Worm (Caenorhabditis elegans) whole organism, L2 larva: ENCODE data around the gene T26H5.9.

ENCODE experiments used
- C34F6.9 ChIP-seq: fragments of 150-350 bp; optimal IDR thresholded peaks from 2 replicates; lab custom pipeline; 2014; ENCODE audit warnings: missing biosample characterization, missing genetic modification characterization
- F13H6.1 ChIP-seq: sonication (generic microtip); optimal IDR thresholded peaks from 2 replicates; lab custom pipeline; 2016; ENCODE audit warnings: missing genetic modification characterization, missing compliant biosample characterization
- R02D3.7 ChIP-seq: fragments of 150-350 bp; optimal IDR thresholded peaks from 2 replicates; lab custom pipeline; 2014; ENCODE audit warnings: missing biosample characterization, missing genetic modification characterization
- ZK546.5 ChIP-seq: sonication (generic microtip); optimal IDR thresholded peaks from 2 replicates; lab custom pipeline; 2017; ENCODE audit warnings: missing biosample characterization, missing genetic modification characterization
- blmp-1 ChIP-seq: sonication (generic microtip); optimal IDR thresholded peaks from 2 replicates; lab custom pipeline; 2017; ENCODE audit warnings: missing genetic modification characterization, mild to moderate bottlenecking, missing compliant biosample characterization, antibody characterized with exemption, moderate library complexity; ENCODE audit not compliant: insufficient read depth
- dmd-4 ChIP-seq: sonication (generic microtip); optimal IDR thresholded peaks from 2 replicates; lab custom pipeline; 2017; ENCODE audit warnings: missing biosample characterization, missing genetic modification characterization
- egl-27 ChIP-seq: sonication (generic microtip); optimal IDR thresholded peaks from 3 replicates; lab custom pipeline; 2017; ENCODE audit warnings: missing biosample characterization, missing genetic modification reagents, missing genetic modification characterization
- fos-1 ChIP-seq: fragments of 150-350 bp; optimal IDR thresholded peaks from 2 replicates; lab custom pipeline; 2014; ENCODE audit warnings: missing biosample characterization, missing genetic modification characterization
- gmeb-1 ChIP-seq: fragments of 150-350 bp; optimal IDR thresholded peaks from 2 replicates; lab custom pipeline; 2014; ENCODE audit warnings: missing biosample characterization, missing genetic modification characterization
- lin-11 ChIP-seq: fragments of 150-350 bp; sonication (generic microtip); optimal IDR thresholded peaks from 2 replicates; lab custom pipeline; 2014; ENCODE audit warnings: missing biosample characterization, missing genetic modification characterization, inconsistent platforms, mixed read lengths
- lin-13 ChIP-seq: fragments of 150-350 bp; optimal IDR thresholded peaks from 2 replicates; lab custom pipeline; 2014; ENCODE audit warnings: missing biosample characterization, missing genetic modification reagents, missing genetic modification characterization
- lsy-2 ChIP-seq, 2 experiments: fragments of 150-350 bp in 1 of 2; sonication (generic microtip) in 1 of 2; optimal IDR thresholded peaks; 2 replicates each; lab custom pipeline; 2014 to 2017; ENCODE audit warnings: missing biosample characterization in 2 of 2, missing genetic modification characterization in 2 of 2
- mbf-1 ChIP-seq: sonication (generic microtip); optimal IDR thresholded peaks from 2 replicates; lab custom pipeline; 2017; ENCODE audit warnings: missing biosample characterization, missing genetic modification characterization
- mdl-1 ChIP-seq, 2 experiments: fragments of 150-350 bp in 1 of 2; sonication (generic microtip) in 1 of 2; optimal IDR thresholded peaks; 2 replicates each; lab custom pipeline; 2017; ENCODE audit warnings: missing biosample characterization in 2 of 2, missing genetic modification characterization in 2 of 2
- nhr-11 ChIP-seq: fragments of 150-350 bp; optimal IDR thresholded peaks from 2 replicates; lab custom pipeline; 2014; ENCODE audit warnings: missing biosample characterization, missing genetic modification characterization
- nhr-129 ChIP-seq: fragments of 150-350 bp; optimal IDR thresholded peaks from 2 replicates; lab custom pipeline; 2014; ENCODE audit warnings: missing biosample characterization, missing genetic modification characterization
- nhr-21 ChIP-seq: fragments of 150-350 bp; optimal IDR thresholded peaks from 2 replicates; lab custom pipeline; 2014; ENCODE audit warnings: missing biosample characterization, missing genetic modification characterization
- nhr-23 ChIP-seq: fragments of 150-350 bp; optimal IDR thresholded peaks from 2 replicates; lab custom pipeline; 2014; ENCODE audit warnings: missing biosample characterization, missing genetic modification reagents, missing genetic modification characterization
- nhr-77 ChIP-seq: fragments of 150-350 bp; optimal IDR thresholded peaks from 2 replicates; lab custom pipeline; 2014; ENCODE audit warnings: missing biosample characterization, missing genetic modification characterization
- peb-1 ChIP-seq: fragments of 150-350 bp; optimal IDR thresholded peaks from 2 replicates; lab custom pipeline; 2014; ENCODE audit warnings: missing biosample characterization, missing genetic modification characterization
- skn-1 ChIP-seq: sonication (generic microtip); optimal IDR thresholded peaks from 2 replicates; lab custom pipeline; 2017; ENCODE audit warnings: missing biosample characterization, missing genetic modification characterization
- sma-3 ChIP-seq: sonication (generic microtip); optimal IDR thresholded peaks from 2 replicates; lab custom pipeline; 2016; ENCODE audit warnings: missing genetic modification reagents, missing genetic modification characterization, missing compliant biosample characterization
- sma-9 ChIP-seq, 2 experiments: fragments of 150-350 bp in 1 of 2; sonication (generic microtip) in 1 of 2; optimal IDR thresholded peaks; 2 replicates each; lab custom pipeline; 2014 to 2016; ENCODE audit warnings: missing genetic modification characterization in 2 of 2, mild to moderate bottlenecking in 1 of 2, missing biosample characterization in 1 of 2, missing compliant biosample characterization in 1 of 2, missing genetic modification reagents in 1 of 2, moderate library complexity in 1 of 2
- unc-39 ChIP-seq: fragments of 150-350 bp; optimal IDR thresholded peaks from 2 replicates; lab custom pipeline; 2014; ENCODE audit warnings: missing biosample characterization, missing genetic modification characterization
- unc-55 ChIP-seq: fragments of 150-350 bp; sonication (generic microtip); optimal IDR thresholded peaks from 3 replicates; lab custom pipeline; 2014; ENCODE audit warnings: missing biosample characterization, missing genetic modification reagents, missing genetic modification characterization
- zag-1 ChIP-seq: fragments of 150-350 bp; optimal IDR thresholded peaks from 2 replicates; lab custom pipeline; 2014; ENCODE audit warnings: missing biosample characterization, missing genetic modification characterization
- ztf-11 ChIP-seq: sonication (generic microtip); optimal IDR thresholded peaks from 2 replicates; lab custom pipeline; 2017; ENCODE audit warnings: missing biosample characterization, missing genetic modification characterization
- ztf-4 ChIP-seq: fragments of 150-350 bp; optimal IDR thresholded peaks from 2 replicates; lab custom pipeline; 2014; ENCODE audit warnings: missing biosample characterization, missing genetic modification characterization

The T26H5.9 gene

ce11 chrV:15423601-15424000 lies 21.1 kb upstream of the T26H5.9 start, which contains the start of gene fbxa-104:
Gene fbxa-104, minus strand, starts transcription at chrV:15423683.
- TF ChIP-seq R02D3.7 (no peak), dmd-4 (tag; lab: Kevin White, UChicago) (no peak), skn-1 (tag; lab: Kevin White, UChicago) (no peak), mdl-1 (tag; optimal IDR thresholded peaks at IDR 0.05; lab: Kevin White, UChicago) (no peak), gmeb-1 (tag; lab: Kevin White, UChicago) (no peak)
- TF ChIP-seq, all 48 proteins: peak for 0

- TF ChIP-seq nhr-21 (tag; lab: Kevin White, UChicago) (no peak), lin-13 (GFP tag; lab: Kevin White, UChicago) (no peak), mbf-1 (tag; lab: Kevin White, UChicago) (no peak), fos-1 (tag; lab: Kevin White, UChicago) (peak; percentile 48), ztf-11 (tag; lab: Kevin White, UChicago) (no peak), C34F6.9 (tag; lab: Kevin White, UChicago) (no peak), R02D3.7 (no peak), blmp-1 (tag; lab: Kevin White, UChicago) (no peak), nhr-129 (tag; lab: Kevin White, UChicago) (no peak)
Measured at ce11 chrV:15425368-15426091, 19.2 kb upstream of the T26H5.9 start, which contains the start of gene Y36E3A.2. Gene Y36E3A.2, plus strand, starts transcription at chrV:15426041.

DNA sequence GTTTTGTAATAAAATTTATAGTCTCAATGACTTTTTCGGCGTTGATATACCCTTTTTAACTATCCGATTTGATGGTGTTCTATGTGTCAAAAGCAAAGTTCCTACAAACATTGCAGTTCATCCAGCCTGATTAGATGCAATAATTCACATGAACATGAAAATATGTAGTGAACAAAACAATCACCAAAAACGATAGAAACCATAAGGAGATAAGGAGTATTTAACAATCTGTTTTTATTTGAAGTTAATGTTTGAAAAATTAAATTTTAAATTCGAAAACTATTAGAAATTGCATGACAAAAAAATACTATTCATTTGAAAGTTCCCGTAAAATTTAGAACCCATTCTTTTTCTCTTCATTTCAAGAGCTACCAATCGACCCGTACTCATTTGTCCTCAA lies 17.8 kb upstream of the T26H5.9 start, which contains the start of gene fbxa-209:
TSS of gene fbxa-209 (minus strand) at position 101 of the 400 bp plus-strand sequence.
- no peak for TF ChIP-seq fos-1 (tag; lab: Kevin White, UChicago)
- TF ChIP-seq peb-1 (tag; lab: Kevin White, UChicago), result no peak
- no peak for TF ChIP-seq zag-1 (tag; lab: Kevin White, UChicago)
- no peak for TF ChIP-seq ZK546.5 (tag; lab: Kevin White, UChicago)
- TF ChIP-seq nhr-11 (tag; lab: Kevin White, UChicago), result no peak
- TF ChIP-seq F13H6.1 (tag; lab: Kevin White, UChicago), result no peak
- TF ChIP-seq sma-3 (GFP tag; lab: Kevin White, UChicago), result no peak
- no peak for TF ChIP-seq unc-55
- TF ChIP-seq nhr-23 (tag; lab: Kevin White, UChicago), result no peak
- no peak for TF ChIP-seq lsy-2 (tag; optimal IDR thresholded peaks at IDR 0.05; lab: Kevin White, UChicago)
- no peak for TF ChIP-seq unc-39 (tag; lab: Kevin White, UChicago)
- no peak for TF ChIP-seq mbf-1 (tag; lab: Kevin White, UChicago)
- TF ChIP-seq dmd-4 (tag; lab: Kevin White, UChicago), result no peak
- no peak for TF ChIP-seq lin-13 (GFP tag; lab: Kevin White, UChicago)
- TF ChIP-seq, all 48 proteins: peak for 0

DNA sequence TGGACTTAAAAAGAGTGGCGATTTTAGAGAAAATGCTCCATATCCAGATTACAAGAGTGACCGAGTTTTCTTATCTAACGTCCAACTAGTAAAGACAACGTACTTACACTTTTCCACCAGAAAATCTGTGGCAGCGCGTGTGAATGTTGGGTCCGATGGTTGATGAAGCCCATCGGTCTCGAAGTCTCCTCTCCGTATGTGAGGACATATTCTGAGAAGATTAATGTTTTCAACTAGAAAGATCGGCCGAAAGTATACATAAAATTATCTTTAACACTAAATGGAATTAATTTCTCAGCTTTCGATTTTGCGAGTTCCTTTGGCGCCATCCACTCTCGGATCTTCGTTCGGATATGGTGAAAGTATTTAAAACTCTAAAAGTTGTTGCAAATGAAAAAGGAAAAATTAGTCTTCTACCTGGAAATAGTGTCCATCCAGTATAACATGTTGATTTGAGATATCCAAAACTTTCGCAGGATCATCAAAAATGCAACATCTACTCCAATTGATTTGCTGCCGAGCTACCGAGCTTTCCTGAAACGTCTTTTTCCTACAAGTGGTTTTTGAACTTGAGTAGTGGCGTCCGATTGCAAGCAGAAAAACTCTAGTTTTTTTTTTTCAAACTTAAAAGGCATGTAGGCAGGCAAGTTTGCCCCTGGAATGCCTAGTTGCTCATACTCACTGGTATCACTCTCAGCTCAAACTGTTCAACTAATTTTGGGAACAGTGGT lies 13.2 kb upstream of the T26H5.9 start:
- no peak for TF ChIP-seq R02D3.7
- no peak for TF ChIP-seq ztf-4 (tag; lab: Kevin White, UChicago)
- TF ChIP-seq nhr-77 (tag; lab: Kevin White, UChicago), result no peak
- no peak for TF ChIP-seq blmp-1 (tag; lab: Kevin White, UChicago)
- TF ChIP-seq sma-9 (GFP tag; optimal IDR thresholded peaks at IDR 0.05; lab: Kevin White, UChicago), result no peak
- no peak for TF ChIP-seq sma-9 (tag; optimal IDR thresholded peaks at IDR 0.05; lab: Kevin White, UChicago)
- TF ChIP-seq egl-27 (tag; lab: Kevin White, UChicago), result no peak
- peak; percentile 70 for TF ChIP-seq unc-39 (tag; lab: Kevin White, UChicago)
- no peak for TF ChIP-seq lin-11

DNA sequence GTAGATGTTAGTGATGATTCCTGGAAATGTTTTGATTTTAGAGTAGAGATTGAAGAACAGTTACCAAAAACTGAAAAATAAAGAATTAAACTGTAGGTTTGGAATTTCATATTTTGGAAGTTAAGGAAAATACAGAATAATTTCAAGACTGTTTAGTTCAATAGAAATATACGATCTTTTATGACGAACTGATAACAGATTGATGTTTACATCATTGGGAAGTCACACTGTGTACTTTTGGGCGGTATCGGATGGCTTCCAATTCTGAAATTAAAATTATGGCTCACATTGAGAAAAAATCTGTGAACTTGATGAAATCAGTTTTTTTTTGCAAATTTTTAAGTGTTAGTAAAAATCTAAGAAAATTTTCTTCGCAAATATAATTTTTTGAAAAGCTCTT lies 12.3 kb upstream of the T26H5.9 start, which contains the start of gene T26H5.8:
TSS of gene T26H5.8 (minus strand) at position 270 of the 400 bp plus-strand sequence.
- no peak for TF ChIP-seq nhr-11 (tag; lab: Kevin White, UChicago)
- peak; percentile 43 for TF ChIP-seq gmeb-1 (tag; lab: Kevin White, UChicago)
- TF ChIP-seq fos-1 (tag; lab: Kevin White, UChicago), result peak; percentile 74
